Fruit fly (Drosophila melanogaster): ENCODE data around the gene Frq1.

Frq1 gene

DNA sequence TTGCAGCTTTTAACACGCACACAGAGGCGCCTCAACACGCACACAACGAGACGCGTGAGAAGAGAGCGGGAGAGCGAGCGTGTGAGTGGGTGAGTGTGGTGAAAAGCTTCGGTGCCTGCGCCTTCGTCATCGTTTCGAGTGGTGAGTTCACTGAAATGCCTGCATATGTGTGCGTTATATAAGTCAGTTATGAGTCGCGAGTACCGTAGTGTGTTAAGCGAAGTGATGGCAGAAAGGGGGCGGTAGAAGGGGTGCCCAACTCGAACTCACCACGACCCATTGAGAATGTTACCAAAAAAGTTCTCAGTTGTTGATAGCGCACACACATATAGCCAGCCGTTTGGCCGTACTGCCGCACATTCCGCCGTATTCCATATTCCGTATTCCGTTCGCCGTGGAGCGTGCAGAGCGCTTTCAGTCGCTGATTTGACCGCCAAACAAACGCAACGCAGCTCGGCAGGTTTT lies at the start of gene Frq1:
Gene Frq1, plus strand, starts transcription at position 415 of the 465 bp plus-strand sequence.
- TF ChIP-seq insv (optimal IDR thresholded peaks at IDR 0.05), result no peak

DNA sequence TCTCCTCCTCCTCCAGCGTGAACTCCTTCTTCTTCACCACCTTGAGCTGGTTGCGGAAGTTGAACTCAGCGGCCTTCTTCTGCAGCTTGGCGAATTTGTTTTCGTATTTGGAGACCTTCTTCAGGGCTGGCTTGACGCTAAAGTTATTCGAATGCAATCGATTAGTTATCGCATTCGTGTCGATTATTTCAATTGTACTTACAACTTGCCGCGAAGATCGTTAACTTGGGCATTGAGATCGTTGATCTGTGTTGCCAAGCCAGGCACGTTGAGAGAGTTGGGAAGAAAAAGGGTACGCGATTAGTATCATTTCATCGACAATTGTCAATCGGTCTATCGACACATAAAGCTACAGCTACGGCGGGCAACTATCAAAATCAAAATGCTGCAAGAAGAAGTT lies 48.5 kb upstream of the Frq1 start:
- TF ChIP-seq Myc (optimal IDR thresholded peaks at IDR 0.05) (no peak), Sin3A (optimal IDR thresholded peaks at IDR 0.05) (no peak), psq (optimal IDR thresholded peaks at IDR 0.05) (no peak), ttk (optimal IDR thresholded peaks at IDR 0.05) (no peak), h (optimal IDR thresholded peaks at IDR 0.05) (no peak), insv (optimal IDR thresholded peaks at IDR 0.05) (no peak)

DNA sequence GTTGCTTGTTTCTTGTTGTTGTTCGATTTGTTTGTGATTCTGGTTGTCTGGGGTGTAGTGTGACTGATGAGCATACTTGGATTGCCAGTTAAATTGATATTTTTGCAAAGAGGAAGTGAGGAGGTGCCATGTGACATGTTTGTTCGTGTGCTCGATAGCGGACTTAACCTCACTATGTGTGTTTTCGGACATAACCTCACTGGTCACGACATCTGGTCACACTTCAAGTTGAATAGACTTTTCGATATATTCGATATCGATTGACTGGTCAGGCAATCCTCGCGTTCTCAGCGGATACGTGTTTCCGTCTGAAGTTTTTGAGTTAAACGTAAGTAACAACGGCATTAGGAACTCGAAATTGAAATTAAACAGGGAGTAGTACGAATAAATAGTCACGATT lies 46.5 kb upstream of the Frq1 start:
- no peak for TF ChIP-seq h (optimal IDR thresholded peaks at IDR 0.05)
- TF ChIP-seq Sin3A (optimal IDR thresholded peaks at IDR 0.05), result no peak
- no peak for TF ChIP-seq Myc (optimal IDR thresholded peaks at IDR 0.05)
- TF ChIP-seq psq (optimal IDR thresholded peaks at IDR 0.05), result no peak
- no peak for TF ChIP-seq ttk (optimal IDR thresholded peaks at IDR 0.05)
- TF ChIP-seq insv (optimal IDR thresholded peaks at IDR 0.05), result no peak

DNA sequence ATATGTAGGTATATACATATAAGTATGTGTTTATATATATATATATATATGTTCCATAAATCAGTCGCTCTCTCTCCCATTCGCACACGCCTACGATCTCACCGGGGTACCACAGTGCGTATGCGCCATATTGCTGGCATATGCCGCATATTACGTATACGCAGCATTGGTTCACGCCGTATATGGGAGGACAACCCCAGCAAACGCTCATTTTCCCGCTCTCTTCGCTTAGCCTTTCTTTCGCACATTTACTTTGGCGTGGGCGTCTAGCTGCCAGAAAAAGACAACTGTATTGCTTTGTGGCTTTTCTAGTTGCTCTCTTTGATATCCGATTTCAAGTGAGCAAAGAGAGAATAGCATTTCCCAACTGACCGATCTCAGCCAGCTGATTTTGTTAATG lies 40.4 kb upstream of the Frq1 start:
- no peak for TF ChIP-seq h (optimal IDR thresholded peaks at IDR 0.05)
- TF ChIP-seq Myc (optimal IDR thresholded peaks at IDR 0.05), result no peak
- TF ChIP-seq insv (optimal IDR thresholded peaks at IDR 0.05), result no peak
- TF ChIP-seq psq (optimal IDR thresholded peaks at IDR 0.05), result no peak
- no peak for TF ChIP-seq Sin3A (optimal IDR thresholded peaks at IDR 0.05)
- TF ChIP-seq ttk (optimal IDR thresholded peaks at IDR 0.05), result no peak

DNA sequence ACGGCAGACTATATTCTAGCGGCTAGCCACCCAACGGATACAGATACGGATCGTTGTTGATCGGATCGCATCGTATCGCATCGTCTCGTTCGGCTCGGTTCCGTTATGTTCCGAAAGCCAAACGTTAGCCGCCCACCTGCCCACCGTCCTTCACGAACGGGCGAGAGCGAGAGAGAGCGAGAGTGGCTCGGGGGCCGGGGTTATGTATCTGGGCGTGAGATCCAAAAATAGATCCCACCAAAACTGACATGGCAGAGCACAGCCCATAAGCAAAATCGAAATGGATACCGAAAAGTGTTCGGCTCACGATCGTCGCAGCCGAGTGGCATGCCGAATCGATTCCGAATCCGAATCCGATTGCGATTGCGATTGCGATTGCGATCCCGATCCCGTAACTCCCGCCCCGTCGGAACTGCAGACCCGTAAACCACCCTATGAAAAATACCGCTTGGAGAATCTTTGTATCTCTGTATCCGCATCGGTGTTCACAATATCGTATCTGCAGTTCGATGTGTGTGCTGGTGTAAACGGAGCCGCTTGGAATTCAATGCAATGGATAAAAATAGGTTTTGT lies 38.3 kb upstream of the Frq1 start, which contains the start of gene wupA:
Gene wupA, minus strand, starts transcription at position 112 of the 573 bp plus-strand sequence.
- TF ChIP-seq Sin3A (optimal IDR thresholded peaks at IDR 0.05) (no peak), psq (optimal IDR thresholded peaks at IDR 0.05) (no peak), h (optimal IDR thresholded peaks at IDR 0.05) (no peak), insv (optimal IDR thresholded peaks at IDR 0.05) (no peak), Myc (optimal IDR thresholded peaks at IDR 0.05) (no peak), ttk (optimal IDR thresholded peaks at IDR 0.05) (no peak)

DNA sequence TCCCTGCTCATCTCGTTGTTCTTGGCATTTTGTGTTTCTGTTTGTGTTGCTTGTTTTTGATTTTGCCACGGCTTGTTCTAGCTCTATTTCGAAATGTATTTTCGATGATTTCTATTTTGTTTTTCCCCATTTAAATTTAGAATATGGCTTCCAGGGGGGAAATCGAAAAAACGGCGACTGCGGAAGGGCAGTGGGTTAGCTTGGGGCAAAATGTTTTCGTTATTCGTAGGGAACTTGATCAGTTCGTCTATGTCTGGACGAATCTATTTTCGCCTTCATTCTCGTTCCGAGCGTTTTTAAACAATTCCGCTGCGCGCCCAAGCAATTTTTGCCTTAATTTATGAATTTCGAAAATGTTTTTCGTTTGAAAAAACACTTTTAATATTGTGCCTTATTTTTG lies 36.6 kb upstream of the Frq1 start:
- TF ChIP-seq psq (optimal IDR thresholded peaks at IDR 0.05) (no peak), ttk (optimal IDR thresholded peaks at IDR 0.05) (no peak), h (optimal IDR thresholded peaks at IDR 0.05) (no peak), Sin3A (optimal IDR thresholded peaks at IDR 0.05) (no peak), insv (optimal IDR thresholded peaks at IDR 0.05) (no peak), Myc (optimal IDR thresholded peaks at IDR 0.05) (no peak)

DNA sequence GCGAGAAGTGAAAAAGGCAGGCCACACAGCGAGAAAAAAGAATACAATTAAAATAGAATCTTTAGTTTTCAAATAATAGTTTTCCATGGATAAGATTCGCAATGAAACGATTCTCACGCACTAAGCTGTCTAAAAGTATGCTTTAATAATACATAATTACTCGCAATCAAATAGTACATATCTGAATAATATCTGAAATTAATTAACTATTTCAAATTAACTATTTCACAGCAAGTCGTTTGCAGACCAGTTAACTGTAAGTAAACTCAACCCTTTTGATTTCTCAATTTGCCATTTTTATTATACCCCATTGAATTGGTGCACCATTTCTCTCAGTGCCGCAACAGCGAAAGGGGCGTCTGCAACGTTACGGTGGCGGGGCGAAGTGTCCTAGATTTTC lies 29.6 kb upstream of the Frq1 start:
- TF ChIP-seq Myc (optimal IDR thresholded peaks at IDR 0.05), result no peak
- no peak for TF ChIP-seq psq (optimal IDR thresholded peaks at IDR 0.05)
- no peak for TF ChIP-seq Sin3A (optimal IDR thresholded peaks at IDR 0.05)
- no peak for TF ChIP-seq ttk (optimal IDR thresholded peaks at IDR 0.05)
- no peak for TF ChIP-seq insv (optimal IDR thresholded peaks at IDR 0.05)
- no peak for TF ChIP-seq h (optimal IDR thresholded peaks at IDR 0.05)

DNA sequence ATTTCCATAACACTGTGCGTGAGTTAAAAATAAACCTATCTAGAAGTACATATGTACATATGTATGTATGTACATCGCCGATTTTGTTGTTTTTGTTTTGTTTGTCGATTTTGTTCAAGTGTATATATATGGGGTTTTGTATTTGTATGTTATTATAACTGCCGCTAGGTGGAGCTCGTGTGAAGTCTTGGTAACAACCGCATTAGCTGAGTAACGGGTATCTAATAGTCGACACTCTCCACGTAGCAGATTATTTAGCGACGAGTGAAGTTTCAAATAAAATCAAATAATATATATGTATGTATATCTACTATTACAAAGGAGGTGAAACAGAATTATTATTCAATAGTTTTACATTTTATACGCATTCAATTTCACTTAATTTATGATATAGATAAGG lies 25.9 kb upstream of the Frq1 start:
- TF ChIP-seq psq (optimal IDR thresholded peaks at IDR 0.05), result no peak
- no peak for TF ChIP-seq insv (optimal IDR thresholded peaks at IDR 0.05)
- TF ChIP-seq ttk (optimal IDR thresholded peaks at IDR 0.05), result no peak
- no peak for TF ChIP-seq h (optimal IDR thresholded peaks at IDR 0.05)
- TF ChIP-seq Myc (optimal IDR thresholded peaks at IDR 0.05), result no peak
- TF ChIP-seq Sin3A (optimal IDR thresholded peaks at IDR 0.05), result no peak

DNA sequence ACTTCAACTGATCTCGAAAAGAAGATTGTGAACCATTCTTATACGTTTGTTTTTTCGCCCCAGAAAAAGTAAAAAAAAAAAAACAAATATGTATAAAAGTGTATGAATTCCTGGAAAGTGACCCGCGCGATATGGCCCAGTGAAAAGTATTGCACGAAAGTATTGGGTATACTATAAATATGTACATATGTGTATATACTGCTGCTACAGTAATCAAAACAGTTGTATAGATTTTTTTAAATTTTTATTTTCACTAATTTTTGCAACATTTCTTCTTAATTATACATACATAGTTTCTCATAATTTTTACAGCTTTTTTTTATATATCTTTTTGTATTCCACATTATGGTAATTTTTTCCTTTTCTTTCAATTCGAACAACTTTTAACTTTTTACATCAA lies 25.0 kb upstream of the Frq1 start, which contains the start of gene CG43133:
Gene CG43133, minus strand, starts transcription at position 11 of the 400 bp plus-strand sequence.
- TF ChIP-seq Sin3A (optimal IDR thresholded peaks at IDR 0.05), result no peak
- TF ChIP-seq h (optimal IDR thresholded peaks at IDR 0.05), result no peak
- TF ChIP-seq insv (optimal IDR thresholded peaks at IDR 0.05), result no peak
- TF ChIP-seq Myc (optimal IDR thresholded peaks at IDR 0.05), result no peak
- no peak for TF ChIP-seq ttk (optimal IDR thresholded peaks at IDR 0.05)
- no peak for TF ChIP-seq psq (optimal IDR thresholded peaks at IDR 0.05)

DNA sequence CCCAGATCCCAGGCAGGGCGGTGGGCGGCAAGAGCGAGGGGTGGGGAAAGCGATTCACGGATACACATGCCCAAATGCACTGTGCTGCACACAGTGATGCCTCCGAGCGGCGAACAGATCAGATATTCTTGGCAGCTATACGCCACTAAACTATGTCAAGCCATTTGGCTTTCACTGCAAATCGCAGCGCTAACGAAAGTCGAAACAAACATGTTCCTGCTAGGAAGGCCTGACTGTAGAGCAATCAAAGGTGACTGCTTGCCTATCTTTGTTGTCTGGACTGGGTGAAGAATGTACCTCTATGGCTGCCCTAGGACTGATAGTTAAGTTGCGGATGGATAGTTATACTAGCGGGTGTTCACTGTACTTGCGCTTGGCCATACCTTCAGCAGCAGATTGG lies 19.1 kb upstream of the Frq1 start:
- TF ChIP-seq ttk (optimal IDR thresholded peaks at IDR 0.05), result peak; percentile 40
- no peak for TF ChIP-seq psq (optimal IDR thresholded peaks at IDR 0.05)

DNA sequence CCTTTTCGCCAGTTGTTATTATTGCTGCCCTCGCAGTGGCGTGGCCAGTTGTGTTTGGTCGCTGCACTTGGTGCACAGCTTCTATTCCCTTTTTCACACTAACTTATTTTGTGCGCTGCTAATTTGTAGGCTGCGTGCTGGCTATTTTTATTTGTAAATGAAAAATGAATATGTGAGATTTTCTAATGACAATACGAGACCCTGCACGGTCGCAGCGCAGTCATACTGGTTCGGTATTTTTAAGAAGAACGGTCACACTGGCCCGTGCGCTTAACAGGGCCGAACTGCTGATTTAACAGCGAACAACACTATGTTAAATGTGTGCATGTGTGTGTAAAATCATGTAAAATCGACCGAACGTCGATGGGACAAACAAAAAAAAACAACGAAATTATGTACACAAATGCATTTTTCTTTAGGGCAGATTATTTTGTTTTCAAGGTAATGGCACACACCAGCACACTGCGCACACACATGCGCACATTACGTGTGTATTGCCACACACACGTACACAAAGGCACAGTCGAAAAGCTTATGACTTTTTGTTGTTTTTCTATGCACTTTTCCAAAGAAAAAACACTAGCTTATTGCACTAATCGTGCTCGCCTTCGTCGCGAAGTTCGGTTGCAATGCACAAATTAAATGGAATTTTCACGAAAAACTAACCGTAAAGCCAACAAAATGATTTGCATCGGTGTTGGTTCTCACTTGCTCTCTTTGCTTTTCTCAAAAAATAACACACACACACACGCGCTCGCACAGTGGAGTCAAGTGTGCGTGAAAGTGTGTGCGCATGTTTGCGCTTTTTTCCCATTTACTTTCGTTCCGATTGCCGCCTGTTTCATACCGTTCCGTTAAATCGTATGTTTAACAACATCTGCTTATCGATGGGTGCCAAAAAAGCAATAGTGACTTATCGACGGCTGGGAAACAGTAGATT lies 18.0 kb upstream of the Frq1 start, which contains the start of gene ari-1:
Gene ari-1, minus strand, starts transcription at position 875 of the 940 bp plus-strand sequence.
- no peak for TF ChIP-seq psq (optimal IDR thresholded peaks at IDR 0.05)
- no peak for TF ChIP-seq h (optimal IDR thresholded peaks at IDR 0.05)
- TF ChIP-seq insv (optimal IDR thresholded peaks at IDR 0.05), result no peak
- TF ChIP-seq ttk (optimal IDR thresholded peaks at IDR 0.05), result no peak
- no peak for TF ChIP-seq Myc (optimal IDR thresholded peaks at IDR 0.05)
- no peak for TF ChIP-seq Sin3A (optimal IDR thresholded peaks at IDR 0.05)

DNA sequence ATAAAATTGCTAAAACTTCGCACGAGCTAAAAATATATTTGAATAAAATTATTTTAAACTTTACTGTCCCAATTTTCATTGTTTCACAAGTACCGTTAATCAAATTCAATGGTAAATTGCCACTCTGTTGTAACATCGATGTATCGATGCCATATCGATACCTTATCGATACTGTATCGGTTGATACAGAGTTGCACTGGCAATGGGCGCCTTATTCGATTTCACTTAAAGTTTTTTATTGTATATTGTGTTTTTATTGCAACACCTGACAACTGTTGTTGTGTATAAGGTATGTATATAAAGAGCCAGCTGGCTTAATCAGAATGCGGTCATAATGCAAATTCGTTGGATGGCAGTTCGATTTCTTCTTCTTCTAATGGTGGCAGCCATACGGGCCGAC lies 16.9 kb upstream of the Frq1 start, which contains the start of gene CG43229:
Gene CG43229, plus strand, starts transcription at position 246 of the 400 bp plus-strand sequence.
- no peak for TF ChIP-seq Myc (optimal IDR thresholded peaks at IDR 0.05)
- TF ChIP-seq insv (optimal IDR thresholded peaks at IDR 0.05), result no peak
- TF ChIP-seq ttk (optimal IDR thresholded peaks at IDR 0.05), result no peak
- TF ChIP-seq Sin3A (optimal IDR thresholded peaks at IDR 0.05), result no peak
- no peak for TF ChIP-seq h (optimal IDR thresholded peaks at IDR 0.05)
- TF ChIP-seq psq (optimal IDR thresholded peaks at IDR 0.05), result no peak

All from Kc167 (cell line).